Fruit fly (Drosophila melanogaster): ENCODE measurements around the gene CG31624.
A peak's percentile ranks its signal among the peaks of the same experiment; 100 is the strongest.

CG31624 gene

DNA sequence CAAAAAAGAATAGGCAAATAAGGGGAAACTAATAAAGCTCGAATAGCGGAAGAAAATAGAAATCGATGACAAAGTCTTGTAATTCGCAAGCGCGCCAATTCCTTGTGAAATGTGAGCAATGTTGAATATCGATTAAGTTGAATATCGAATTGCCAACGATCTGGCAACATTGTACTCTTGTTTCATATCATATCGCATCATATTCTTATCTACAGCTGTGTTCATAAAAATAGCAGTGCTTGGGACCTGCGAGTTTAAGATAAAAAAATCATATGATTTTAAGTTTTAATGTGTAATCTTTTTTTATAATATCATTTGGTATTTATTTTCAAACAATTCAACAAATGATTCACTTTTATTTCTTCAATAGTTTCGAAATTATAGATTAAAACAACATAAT lies 51.1 kb downstream of the CG31624 start (continued):
- TF ChIP-seq Hey (tag; optimal IDR thresholded peaks at IDR 0.05) (no peak), rib (GFP tag; IDR thresholded peaks at IDR 0.05) (no peak), phol (tag; optimal IDR thresholded peaks at IDR 0.05) (peak; percentile 55), CG10147 (GFP tag; optimal IDR thresholded peaks at IDR 0.05) (peak; percentile 57), ems (GFP tag; optimal IDR thresholded peaks at IDR 0.05) (no peak), Scr (GFP tag; IDR thresholded peaks at IDR 0.05; ENCODE audit: partially characterized antibody) (peak; percentile 67), bab2 (GFP tag; optimal IDR thresholded peaks at IDR 0.05) (peak; percentile 18), Hmr (GFP tag; optimal IDR thresholded peaks at IDR 0.05) (no peak), Dfd (GFP tag; optimal IDR thresholded peaks at IDR 0.05) (no peak), stc (GFP tag; IDR thresholded peaks at IDR 0.05) (peak; percentile 54; the same call in 1 of the 2 replicates), slbo (GFP tag; IDR thresholded peaks at IDR 0.05) (peak; percentile 75), dmrt11E (tag; optimal IDR thresholded peaks at IDR 0.05) (peak; percentile 48), Meics (GFP tag; optimal IDR thresholded peaks at IDR 0.05) (peak; percentile 67), PHDP (tag; optimal IDR thresholded peaks at IDR 0.05) (peak; percentile 59), Ets65A (GFP tag) (no peak), CG33557 (GFP tag; optimal IDR thresholded peaks at IDR 0.05) (peak; percentile 21), Hand (GFP tag; optimal IDR thresholded peaks at IDR 0.05) (no peak), CG11696 (GFP tag; IDR thresholded peaks at IDR 0.05) (peak; percentile 99), CG6854 (GFP tag; optimal IDR thresholded peaks at IDR 0.05) (peak; percentile 52), repo (GFP tag; optimal IDR thresholded peaks at IDR 0.05) (no peak), esg (GFP tag; conservative IDR thresholded peaks at IDR 0.05) (no peak), zen (tag; optimal IDR thresholded peaks at IDR 0.05) (peak; percentile 3), Aef1 (GFP tag; IDR thresholded peaks at IDR 0.05) (peak; percentile 32; the same call in 1 of the 3 replicates), Elba2 (GFP tag; optimal IDR thresholded peaks at IDR 0.05) (no peak), dpn (GFP tag; optimal IDR thresholded peaks at IDR 0.05) (peak; percentile 36 to 49), CG1024 (GFP tag; IDR thresholded peaks at IDR 0.05) (no peak), CG17361 (GFP tag; IDR thresholded peaks at IDR 0.05) (peak; percentile 70), kah (GFP tag; optimal IDR thresholded peaks at IDR 0.05) (no peak), grn (GFP tag; optimal IDR thresholded peaks at IDR 0.05) (peak; percentile 90), jumu (GFP tag; optimal IDR thresholded peaks at IDR 0.05) (no peak), CG18619 (GFP tag; optimal IDR thresholded peaks at IDR 0.05) (no peak), Atf-2 (GFP tag; optimal IDR thresholded peaks at IDR 0.05) (no peak), Dip2 (GFP tag; IDR thresholded peaks at IDR 0.05) (no peak), CoRest (tag; optimal IDR thresholded peaks at IDR 0.05) (peak; percentile 66), Six4 (GFP tag; optimal IDR thresholded peaks at IDR 0.05) (peak; percentile 64), shn (GFP tag; optimal IDR thresholded peaks at IDR 0.05) (no peak), Ssrp (tag; optimal IDR thresholded peaks at IDR 0.05) (no peak), Spps (tag; optimal IDR thresholded peaks at IDR 0.05) (peak; percentile 47), sima (GFP tag; optimal IDR thresholded peaks at IDR 0.05) (no peak), NFAT (GFP tag; IDR thresholded peaks at IDR 0.05) (peak; percentile 43; the same call in 1 of the 2 replicates), Side (GFP tag; optimal IDR thresholded peaks at IDR 0.05) (no peak), dan (GFP tag; IDR thresholded peaks at IDR 0.05) (no peak), Hr39 (optimal IDR thresholded peaks at IDR 0.05) (no peak), ssp (GFP tag; IDR thresholded peaks at IDR 0.05) (peak; percentile 53), CG1602 (GFP tag; optimal IDR thresholded peaks at IDR 0.05) (no peak), CG30020 (tag; optimal IDR thresholded peaks at IDR 0.05) (peak; percentile 59), CG2202 (tag; optimal IDR thresholded peaks at IDR 0.05) (no peak), CG43689 (GFP tag; IDR thresholded peaks at IDR 0.05) (no peak), Trl (optimal IDR thresholded peaks at IDR 0.05) (no peak), Trl (GFP tag; optimal IDR thresholded peaks at IDR 0.05) (peak; percentile 2), CG6689 (GFP tag; IDR thresholded peaks at IDR 0.05) (peak; percentile 36; the same call in 1 of the 2 replicates), dysf (GFP tag; IDR thresholded peaks at IDR 0.05) (peak; percentile 73), sob (GFP tag; IDR thresholded peaks at IDR 0.05) (0 out of 2 replicates have a peak, but pooled peaks have one; percentile 40)
